Worm (Caenorhabditis elegans): ENCODE data around the gene F02D10.3.
A peak's percentile ranks its signal among the peaks of the same experiment; 100 is the strongest.

F02D10.3 gene

ce11 chrX:13414974-13415373 lies 47.4 kb downstream of the F02D10.3 start (continued):
- no peak; the same call in 1 of the 2 replicates for TF ChIP-seq egl-43 (GFP tag; IDR thresholded peaks at IDR 0.05)
- 0 out of 2 replicates have a peak, but pooled peaks have one; percentile 17 for TF ChIP-seq dmd-8 (GFP tag; IDR thresholded peaks at IDR 0.05)
- TF ChIP-seq pha-4 (GFP tag; IDR thresholded peaks at IDR 0.05), result peak; percentile 64; the same call in 1 of the 2 replicates
- no peak for TF ChIP-seq pha-4 (tag; optimal IDR thresholded peaks at IDR 0.05)
- TF ChIP-seq dmd-9 (GFP tag; IDR thresholded peaks at IDR 0.05), result 0 out of 2 replicates have a peak, but pooled peaks have one; percentile 35
- no peak for TF ChIP-seq fos-1 (tag; optimal IDR thresholded peaks at IDR 0.05)
- TF ChIP-seq zip-11 (GFP tag; IDR thresholded peaks at IDR 0.05), result no peak
- TF ChIP-seq ces-1 (GFP tag; optimal IDR thresholded peaks at IDR 0.05), result no peak
- 0 out of 2 replicates have a peak, but pooled peaks have one; percentile 24 for TF ChIP-seq mdt-29 (GFP tag; IDR thresholded peaks at IDR 0.05)
- TF ChIP-seq zfp-2 (tag; optimal IDR thresholded peaks at IDR 0.05), result no peak
- TF ChIP-seq hmg-1.1 (GFP tag; IDR thresholded peaks at IDR 0.05), result peak; percentile 65
- no peak; the same call in 1 of the 2 replicates for TF ChIP-seq lin-38 (GFP tag; IDR thresholded peaks at IDR 0.05)
- peak; percentile 44; the same call in 1 of the 2 replicates for TF ChIP-seq Y48G9A.11 (GFP tag; IDR thresholded peaks at IDR 0.05)
- TF ChIP-seq nhr-25 (tag; optimal IDR thresholded peaks at IDR 0.05; ENCODE audit: borderline replicate concordance, insufficient read depth), result no peak
- TF ChIP-seq daf-16 (GFP tag; optimal IDR thresholded peaks at IDR 0.05), result peak in 1 of 2 experiments; percentile 70
- no peak for TF ChIP-seq daf-16 (tag; optimal IDR thresholded peaks at IDR 0.05)
- TF ChIP-seq zag-1 (tag; optimal IDR thresholded peaks at IDR 0.05), result no peak
- TF ChIP-seq unc-130 (GFP tag; optimal IDR thresholded peaks at IDR 0.05), result no peak
- peak in 1 of 2 experiments; percentile 74; a peak in 1 of 4 replicates for TF ChIP-seq madf-5 (GFP tag; IDR thresholded peaks at IDR 0.05)
- TF ChIP-seq aly-2 (tag; optimal IDR thresholded peaks at IDR 0.05), result no peak
- TF ChIP-seq lsy-2 (tag; optimal IDR thresholded peaks at IDR 0.05), result peak in 1 of 2 experiments; percentile 43
- peak; percentile 34 for TF ChIP-seq nhr-48 (tag; optimal IDR thresholded peaks at IDR 0.05)
- peak in 1 of 2 experiments; percentile 13 for TF ChIP-seq mdl-1 (tag; optimal IDR thresholded peaks at IDR 0.05)
- TF ChIP-seq mxl-3 (GFP tag; optimal IDR thresholded peaks at IDR 0.05), result no peak
- TF ChIP-seq dmd-6 (GFP tag; IDR thresholded peaks at IDR 0.05), result peak; percentile 42
- TF ChIP-seq dve-1 (tag; optimal IDR thresholded peaks at IDR 0.05; ENCODE audit: insufficient read depth), result peak; percentile 35
- no peak for TF ChIP-seq F49E8.2 (tag; optimal IDR thresholded peaks at IDR 0.05; ENCODE audit: borderline replicate concordance)
- TF ChIP-seq php-3 (GFP tag; IDR thresholded peaks at IDR 0.05), result no peak
- TF ChIP-seq tra-1 (GFP tag; IDR thresholded peaks at IDR 0.05), result peak; percentile 76
- TF ChIP-seq daf-19 (GFP tag; conservative IDR thresholded peaks at IDR 0.05), result no peak
- TF ChIP-seq F26F4.8 (GFP tag; conservative IDR thresholded peaks at IDR 0.05), result no peak
- no peak for TF ChIP-seq fkh-10 (GFP tag; optimal IDR thresholded peaks at IDR 0.05)
- TF ChIP-seq lin-13 (GFP tag; optimal IDR thresholded peaks at IDR 0.05), result no peak
- TF ChIP-seq ZK337.2 (GFP tag; IDR thresholded peaks at IDR 0.05), result 0 out of 2 replicates have a peak, but pooled peaks have one; percentile 19
- TF ChIP-seq nhr-41 (GFP tag; IDR thresholded peaks at IDR 0.05), result 0 out of 2 replicates have a peak, but pooled peaks have one; percentile 58
- no peak for TF ChIP-seq Y75B8A.6 (GFP tag; IDR thresholded peaks at IDR 0.05)
- TF ChIP-seq daf-8 (GFP tag; IDR thresholded peaks at IDR 0.05), result peak; percentile 53; the same call in 1 of the 2 replicates
- TF ChIP-seq Y5F2A.4 (GFP tag; optimal IDR thresholded peaks at IDR 0.05), result no peak
- TF ChIP-seq gei-8 (GFP tag; optimal IDR thresholded peaks at IDR 0.05), result no peak
- no peak for TF ChIP-seq T20F7.1 (GFP tag; optimal IDR thresholded peaks at IDR 0.05)
- peak; percentile 58 for TF ChIP-seq hlh-11 (tag; optimal IDR thresholded peaks at IDR 0.05)
- peak; percentile 71; the same call in 1 of the 2 replicates for TF ChIP-seq arid-1 (GFP tag; conservative IDR thresholded peaks at IDR 0.05)
- TF ChIP-seq lin-1 (GFP tag; IDR thresholded peaks at IDR 0.05), result peak; percentile 59; the same call in 1 of the 2 replicates
- TF ChIP-seq nhr-76 (tag; optimal IDR thresholded peaks at IDR 0.05), result no peak
- no peak for TF ChIP-seq nhr-6 (tag; optimal IDR thresholded peaks at IDR 0.05)
- peak; percentile 76 for TF ChIP-seq lim-7 (GFP tag; IDR thresholded peaks at IDR 0.05)
- no peak for TF ChIP-seq mxl-2 (GFP tag; conservative IDR thresholded peaks at IDR 0.05)
- TF ChIP-seq D1046.2 (GFP tag; IDR thresholded peaks at IDR 0.05), result 0 out of 2 replicates have a peak, but pooled peaks have one; percentile 28
- peak; percentile 25 for TF ChIP-seq hlh-30 (tag; optimal IDR thresholded peaks at IDR 0.05; ENCODE audit: insufficient read depth)
- TF ChIP-seq tag-97 (GFP tag; IDR thresholded peaks at IDR 0.05), result no peak
